Fruit fly (Drosophila melanogaster): ENCODE data around the gene Cph.
A peak's percentile ranks its signal among the peaks of the same experiment; 100 is the strongest.

The Cph gene

DNA sequence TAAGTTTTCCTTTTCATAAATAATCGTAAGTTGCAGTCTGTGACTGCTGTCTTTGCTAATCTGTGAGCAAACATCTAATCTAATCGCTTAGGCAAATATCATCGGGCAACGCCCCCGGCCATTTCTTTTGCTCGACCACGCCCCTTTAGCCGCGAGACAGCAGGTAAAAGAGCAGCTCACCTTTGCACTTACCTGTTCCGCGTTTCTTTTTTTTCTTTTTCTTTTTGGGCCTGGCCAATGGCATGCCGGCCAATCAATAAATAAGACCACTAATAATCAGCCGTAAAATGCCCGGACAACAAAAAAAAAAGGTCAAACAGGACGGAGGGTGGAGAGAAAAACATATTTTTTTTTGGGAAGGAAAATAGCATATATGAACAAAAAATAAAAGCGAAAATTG lies 93.1 kb downstream of the Cph start:
- TF ChIP-seq fkh (GFP tag; optimal IDR thresholded peaks at IDR 0.05) (peak; percentile 28), CG34406 (GFP tag; optimal IDR thresholded peaks at IDR 0.05) (no peak)

DNA sequence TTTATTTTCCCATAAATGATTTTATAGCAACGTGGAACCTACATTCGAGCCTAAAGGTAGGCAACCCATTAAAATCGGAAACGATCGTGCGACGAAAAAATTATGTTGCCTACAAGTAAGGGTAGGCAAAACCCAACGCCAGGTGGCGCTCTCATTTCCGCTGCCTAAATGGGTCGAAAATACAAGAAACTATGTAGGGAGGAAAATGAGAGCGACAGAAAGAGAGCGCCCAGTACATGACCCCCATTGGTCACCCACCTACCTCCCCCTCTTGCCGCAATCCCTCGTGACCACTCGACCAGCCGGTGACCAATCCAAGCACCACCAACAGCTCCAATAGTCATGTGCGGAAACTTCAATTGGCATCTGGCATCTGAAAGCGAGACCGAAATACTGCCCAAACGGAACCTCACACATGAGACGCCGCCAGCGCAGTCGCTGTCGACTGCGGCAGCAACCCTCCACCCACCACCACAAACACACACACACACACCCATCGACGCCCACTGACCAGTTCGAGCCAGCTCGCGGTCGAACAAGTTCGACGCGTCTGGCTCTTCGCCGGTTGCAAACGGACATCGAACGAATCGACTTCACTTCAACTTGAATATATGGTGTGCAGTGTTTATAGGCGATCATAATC lies 104.6 kb downstream of the Cph start:
- TF ChIP-seq Blimp-1 (GFP tag; optimal IDR thresholded peaks at IDR 0.05), result peak; percentile 43
- peak; percentile 14 for TF ChIP-seq CG6276 (GFP tag; optimal IDR thresholded peaks at IDR 0.05)
- TF ChIP-seq CG8119 (GFP tag; IDR thresholded peaks at IDR 0.05), result no peak
- TF ChIP-seq Ets21C (GFP tag; optimal IDR thresholded peaks at IDR 0.05), result peak; percentile 16
- peak; percentile 61 for TF ChIP-seq Sox15 (GFP tag; optimal IDR thresholded peaks at IDR 0.05)
- TF ChIP-seq acj6 (GFP tag; optimal IDR thresholded peaks at IDR 0.05), result peak; percentile 72
- peak; percentile 73 for TF ChIP-seq CG34406 (GFP tag; optimal IDR thresholded peaks at IDR 0.05)
- peak; percentile 76 for TF ChIP-seq CG7368 (GFP tag; optimal IDR thresholded peaks at IDR 0.05)
- peak; percentile 71 for TF ChIP-seq achi (GFP tag; optimal IDR thresholded peaks at IDR 0.05)
- peak; percentile 77 for TF ChIP-seq topi (GFP tag; optimal IDR thresholded peaks at IDR 0.05)
- no peak; the same call in 1 of the 2 replicates for TF ChIP-seq CG11294 (GFP tag; IDR thresholded peaks at IDR 0.05)
- TF ChIP-seq CG3919 (GFP tag; optimal IDR thresholded peaks at IDR 0.05), result peak; percentile 84
- peak; percentile 76 for TF ChIP-seq Met (GFP tag; optimal IDR thresholded peaks at IDR 0.05)
- TF ChIP-seq net (GFP tag; optimal IDR thresholded peaks at IDR 0.05), result peak; percentile 77
- peak; percentile 57 for TF ChIP-seq CG3032 (tag; optimal IDR thresholded peaks at IDR 0.05)
- TF ChIP-seq CG31627 (GFP tag; optimal IDR thresholded peaks at IDR 0.05), result peak; percentile 80
- peak; percentile 54 for TF ChIP-seq Smox (GFP tag; optimal IDR thresholded peaks at IDR 0.05)
- TF ChIP-seq CG6808 (GFP tag; optimal IDR thresholded peaks at IDR 0.05), result peak; percentile 60
- peak; percentile 74 for TF ChIP-seq eg (GFP tag; IDR thresholded peaks at IDR 0.05)
- peak; percentile 44 for TF ChIP-seq CG10631 (GFP tag; optimal IDR thresholded peaks at IDR 0.05)
- TF ChIP-seq CG4318 (GFP tag; optimal IDR thresholded peaks at IDR 0.05), result peak; percentile 34
- peak; percentile 30 to 70 for TF ChIP-seq ss (GFP tag; optimal IDR thresholded peaks at IDR 0.05)
- peak; percentile 77 for TF ChIP-seq esn (GFP tag; optimal IDR thresholded peaks at IDR 0.05)
- peak; percentile 82 for TF ChIP-seq lz (GFP tag; optimal IDR thresholded peaks at IDR 0.05)
- peak; percentile 38 for TF ChIP-seq Sox14 (GFP tag; optimal IDR thresholded peaks at IDR 0.05)
- peak; percentile 57 for TF ChIP-seq CG1621 (tag; optimal IDR thresholded peaks at IDR 0.05)
- TF ChIP-seq Eip93F (GFP tag; optimal IDR thresholded peaks at IDR 0.05), result no peak
- TF ChIP-seq svp (GFP tag), result no peak
- peak; percentile 92 for TF ChIP-seq CG6163 (GFP tag; IDR thresholded peaks at IDR 0.05)
- peak; percentile 48 for TF ChIP-seq spab (GFP tag; optimal IDR thresholded peaks at IDR 0.05)
- peak in 1 of 2 experiments; percentile 87 for TF ChIP-seq salr (GFP tag; optimal IDR thresholded peaks at IDR 0.05)
- TF ChIP-seq CG32006 (GFP tag; optimal IDR thresholded peaks at IDR 0.05), result peak; percentile 61
- TF ChIP-seq Ets96B (tag; optimal IDR thresholded peaks at IDR 0.05), result peak; percentile 40
- peak; percentile 44 for TF ChIP-seq vri (GFP tag; optimal IDR thresholded peaks at IDR 0.05)
- TF ChIP-seq Hr38 (GFP tag; optimal IDR thresholded peaks at IDR 0.05), result no peak
- TF ChIP-seq CG9139 (GFP tag; optimal IDR thresholded peaks at IDR 0.05), result peak; percentile 72
- TF ChIP-seq Hr4 (GFP tag; optimal IDR thresholded peaks at IDR 0.05), result peak; percentile 20
- TF ChIP-seq CG6792 (GFP tag; optimal IDR thresholded peaks at IDR 0.05), result peak; percentile 76
- peak; percentile 82 for TF ChIP-seq OdsH (GFP tag; optimal IDR thresholded peaks at IDR 0.05)
- TF ChIP-seq cyc (GFP tag; optimal IDR thresholded peaks at IDR 0.05), result peak; percentile 86
- peak; percentile 85 for TF ChIP-seq dac (GFP tag; optimal IDR thresholded peaks at IDR 0.05)
- peak; percentile 86 for TF ChIP-seq Eip78C (GFP tag)
- TF ChIP-seq CG6854 (GFP tag; optimal IDR thresholded peaks at IDR 0.05), result peak; percentile 69
- TF ChIP-seq CG15336 (GFP tag; IDR thresholded peaks at IDR 0.05), result no peak
- peak; percentile 68 for TF ChIP-seq CG10669 (GFP tag; optimal IDR thresholded peaks at IDR 0.05)
- TF ChIP-seq dsx (GFP tag; optimal IDR thresholded peaks at IDR 0.05; ENCODE audit: poor library complexity, severe bottlenecking), result no peak
- peak; percentile 56 for TF ChIP-seq CG8632 (GFP tag; optimal IDR thresholded peaks at IDR 0.05)
- peak; percentile 62 for TF ChIP-seq CG11762 (GFP tag; optimal IDR thresholded peaks at IDR 0.05; ENCODE audit: insufficient read depth)
